Fruit fly (Drosophila melanogaster): ENCODE results near the gene gny.

The gny gene

DNA sequence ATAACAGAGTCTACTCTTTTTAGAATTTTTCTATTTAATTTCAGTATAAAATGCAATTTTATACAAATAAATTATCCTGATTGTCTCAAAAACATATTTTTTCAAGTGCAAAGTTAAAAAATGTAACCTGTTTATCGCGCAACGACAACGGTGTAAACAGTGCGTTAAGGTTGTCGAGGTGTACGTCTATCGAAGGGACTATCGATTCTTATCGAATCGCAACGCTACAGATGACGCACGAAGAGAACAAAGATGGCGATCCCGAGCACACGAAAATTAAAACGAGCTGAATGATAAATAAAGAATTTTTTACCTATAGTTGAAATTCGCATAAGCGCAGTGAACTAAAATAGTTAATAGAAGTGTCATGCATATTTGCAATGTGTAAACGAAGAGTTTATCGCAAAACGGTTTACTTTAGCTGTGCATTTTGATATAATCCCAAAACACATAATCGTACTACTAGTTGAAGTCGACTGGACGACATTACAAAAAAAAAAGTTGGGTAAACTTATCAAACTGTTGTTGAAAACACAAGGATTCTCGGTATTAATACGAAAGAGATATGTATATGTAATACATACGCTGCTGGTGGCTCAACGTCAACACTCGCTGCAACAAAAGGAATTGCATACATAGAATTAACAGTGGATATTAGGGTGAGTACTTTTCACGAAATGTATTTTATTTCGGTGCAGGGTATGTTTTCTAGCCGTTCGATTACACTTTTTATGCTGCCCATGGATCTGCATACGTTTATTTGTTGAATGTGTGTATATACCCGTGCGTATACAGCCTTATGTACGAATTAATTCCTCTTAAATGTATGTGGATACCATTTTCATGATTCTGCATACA, 8.2 kb downstream of the gny start, which contains the start of gene da (continued):
- TF ChIP-seq sens-2 (GFP tag; IDR thresholded peaks at IDR 0.05) (no peak), chn (GFP tag; optimal IDR thresholded peaks at IDR 0.05) (peak; percentile 46), exex (tag; optimal IDR thresholded peaks at IDR 0.05) (no peak), CG8388 (GFP tag; optimal IDR thresholded peaks at IDR 0.05) (peak; percentile 21), jing (GFP tag; optimal IDR thresholded peaks at IDR 0.05) (no peak), CG33213 (GFP tag; optimal IDR thresholded peaks at IDR 0.05) (peak; percentile 22), CrebB (tag; optimal IDR thresholded peaks at IDR 0.05) (peak; percentile 43), tx (GFP tag; optimal IDR thresholded peaks at IDR 0.05) (peak; percentile 44), otp (GFP tag; IDR thresholded peaks at IDR 0.05) (no peak; the same call in 2 of the 3 replicates), Hmx (GFP tag; optimal IDR thresholded peaks at IDR 0.05) (peak; percentile 49), gce (GFP tag; IDR thresholded peaks at IDR 0.05) (no peak; the same call in 2 of the 3 replicates), Dad (GFP tag; optimal IDR thresholded peaks at IDR 0.05) (peak; percentile 45), CG1024 (GFP tag; IDR thresholded peaks at IDR 0.05) (peak; percentile 96), bsh (GFP tag; optimal IDR thresholded peaks at IDR 0.05) (peak in 1 of 2 experiments; percentile 58), Ssrp (tag; optimal IDR thresholded peaks at IDR 0.05) (peak; percentile 58), CG3726 (GFP tag; IDR thresholded peaks at IDR 0.05) (no peak), sr (GFP tag; IDR thresholded peaks at IDR 0.05) (no peak), Sin3A (optimal IDR thresholded peaks at IDR 0.05) (no peak), fd96Cb (tag; optimal IDR thresholded peaks at IDR 0.05) (peak; percentile 64), CG4820 (GFP tag; optimal IDR thresholded peaks at IDR 0.05) (peak; percentile 35), CG7745 (tag; optimal IDR thresholded peaks at IDR 0.05) (no peak), CG6254 (GFP tag; optimal IDR thresholded peaks at IDR 0.05) (no peak), jigr1 (GFP tag; IDR thresholded peaks at IDR 0.05) (no peak), CG3847 (GFP tag; IDR thresholded peaks at IDR 0.05) (peak; percentile 15; the same call in 1 of the 2 replicates), Dip2 (GFP tag; IDR thresholded peaks at IDR 0.05) (no peak), H15 (GFP tag; IDR thresholded peaks at IDR 0.05) (0 out of 3 replicates have a peak, but pooled peaks have one; percentile 13), ranshi (GFP tag; IDR thresholded peaks at IDR 0.05) (0 out of 2 replicates have a peak, but pooled peaks have one; percentile 17), tap (tag; optimal IDR thresholded peaks at IDR 0.05) (peak; percentile 60), Doc2 (GFP tag; IDR thresholded peaks at IDR 0.05) (no peak), ato (GFP tag; IDR thresholded peaks at IDR 0.05; ENCODE audit: partially characterized antibody) (peak; percentile 17; the same call in 1 of the 2 replicates), CG15696 (tag; optimal IDR thresholded peaks at IDR 0.05) (peak; percentile 28), CG34422 (GFP tag; IDR thresholded peaks at IDR 0.05) (peak; percentile 57; the same call in 2 of the 3 replicates), ab (GFP tag; optimal IDR thresholded peaks at IDR 0.05) (no peak), ase (GFP tag; IDR thresholded peaks at IDR 0.05) (peak; percentile 42; the same call in 1 of the 3 replicates), CG13296 (GFP tag; optimal IDR thresholded peaks at IDR 0.05) (peak; percentile 16), CG9727 (GFP tag; optimal IDR thresholded peaks at IDR 0.05) (peak; percentile 40), CG3281 (GFP tag; optimal IDR thresholded peaks at IDR 0.05) (peak; percentile 10), Gsc (GFP tag; IDR thresholded peaks at IDR 0.05) (no peak), D19B (GFP tag; optimal IDR thresholded peaks at IDR 0.05) (peak; percentile 64), kni (GFP tag; optimal IDR thresholded peaks at IDR 0.05) (no peak), zfh1 (GFP tag; IDR thresholded peaks at IDR 0.05) (peak; percentile 40; the same call in 1 of the 3 replicates), Bdp1 (GFP tag; optimal IDR thresholded peaks at IDR 0.05) (no peak), Usf (GFP tag; optimal IDR thresholded peaks at IDR 0.05) (no peak), CG42726 (GFP tag; IDR thresholded peaks at IDR 0.05; ENCODE audit: partially characterized antibody) (no peak), Ets97D (GFP tag; optimal IDR thresholded peaks at IDR 0.05) (peak; percentile 95), Hr51 (GFP tag; optimal IDR thresholded peaks at IDR 0.05) (peak; percentile 39 to 46), CG12104 (GFP tag; optimal IDR thresholded peaks at IDR 0.05) (no peak), gcm (GFP tag; optimal IDR thresholded peaks at IDR 0.05) (no peak), scrt (GFP tag; optimal IDR thresholded peaks at IDR 0.05) (peak; percentile 10)
